Fruit fly (Drosophila melanogaster) whole organism, embryonic: Measurements from ENCODE around the gene SerRS.

Experiments used
- B-H2 ChIP-seq: fragments of 200-800 bp; sonication (Bioruptor generic); optimal IDR thresholded peaks from 2 replicates; lab custom pipeline; 2018; ENCODE audit warnings: missing biosample characterization, mild to moderate bottlenecking, missing genetic modification characterization
- BEAF-32 ChIP-seq: fragments of 200-800 bp; sonication (Bioruptor generic); optimal IDR thresholded peaks from 3 replicates; lab custom pipeline; 2017; ENCODE audit warnings: missing biosample characterization, missing genetic modification characterization, mild to moderate bottlenecking, moderate library complexity, missing genetic modification reagents
- CG10267 ChIP-seq: fragments of 200-800 bp; sonication (Bioruptor generic); optimal IDR thresholded peaks from 2 replicates; lab custom pipeline; 2018; ENCODE audit warnings: missing biosample characterization, mild to moderate bottlenecking, missing genetic modification characterization, moderate library complexity
- CG11247 ChIP-seq: fragments of 200-800 bp; sonication (Bioruptor generic); IDR thresholded peaks from 2 replicates; pipeline ENCODE4 v1.3.6; 2022; ENCODE audit warnings: missing biosample characterization, missing genetic modification characterization
- CG11398 ChIP-seq: fragments of 200-800 bp; sonication (Bioruptor generic); optimal IDR thresholded peaks from 2 replicates; lab custom pipeline; 2016; ENCODE audit warnings: missing biosample characterization, missing genetic modification characterization
- CG11560 ChIP-seq: fragments of 200-800 bp; sonication (Bioruptor generic); IDR thresholded peaks from 3 replicates; pipeline ENCODE4 v1.3.6; 2022; ENCODE audit warnings: missing biosample characterization, missing genetic modification characterization
- CG12071 ChIP-seq: fragments of 200-800 bp; sonication (Bioruptor generic); optimal IDR thresholded peaks from 3 replicates; lab custom pipeline; 2018; ENCODE audit warnings: missing biosample characterization, mild to moderate bottlenecking, missing genetic modification characterization
- CG13296 ChIP-seq: fragments of 200-800 bp; sonication (Bioruptor generic); optimal IDR thresholded peaks from 3 replicates; lab custom pipeline; 2018; ENCODE audit warnings: missing biosample characterization, mild to moderate bottlenecking, missing genetic modification characterization
- CG17186 ChIP-seq: fragments of 200-800 bp; sonication (Bioruptor generic); optimal IDR thresholded peaks from 3 replicates; lab custom pipeline; 2017; ENCODE audit warnings: missing biosample characterization, missing genetic modification reagents, missing genetic modification characterization
- CG2678 ChIP-seq: fragments of 200-800 bp; sonication (Bioruptor generic); optimal IDR thresholded peaks from 3 replicates; lab custom pipeline; 2019; ENCODE audit warnings: missing biosample characterization, mild to moderate bottlenecking, missing genetic modification characterization, moderate library complexity
- CG3065 ChIP-seq: fragments of 200-800 bp; sonication (Bioruptor generic); optimal IDR thresholded peaks from 2 replicates; lab custom pipeline; 2016; ENCODE audit warnings: missing biosample characterization, missing genetic modification characterization
- CG31441 ChIP-seq: fragments of 200-800 bp; sonication (Bioruptor generic); IDR thresholded peaks from 2 replicates; pipeline ENCODE4 v1.3.6; 2022; ENCODE audit warnings: missing biosample characterization, missing genetic modification characterization
- CG32772 ChIP-seq: fragments of 200-800 bp; sonication (Bioruptor generic); IDR thresholded peaks from 2 replicates; pipeline ENCODE4 v1.3.6; 2022; ENCODE audit warnings: missing biosample characterization, missing genetic modification characterization
- CG33557 ChIP-seq: fragments of 200-800 bp; sonication (Bioruptor generic); optimal IDR thresholded peaks from 2 replicates; lab custom pipeline; 2019; ENCODE audit warnings: missing biosample characterization, mild to moderate bottlenecking, missing genetic modification characterization, moderate library complexity
- CG34422 ChIP-seq: fragments of 200-800 bp; sonication (Bioruptor generic); IDR thresholded peaks from 3 replicates; pipeline ENCODE4 v1.3.6; 2022; ENCODE audit warnings: missing biosample characterization, missing genetic modification characterization
- CG4282 ChIP-seq: fragments of 200-800 bp; sonication (Bioruptor generic); optimal IDR thresholded peaks from 2 replicates; lab custom pipeline; 2016; ENCODE audit warnings: missing biosample characterization, missing genetic modification characterization
- CG43689 ChIP-seq: fragments of 200-800 bp; sonication (Bioruptor generic); IDR thresholded peaks from 2 replicates; pipeline ENCODE4 v1.3.6; 2022; ENCODE audit warnings: missing biosample characterization, missing genetic modification characterization
- CG6689 ChIP-seq: fragments of 200-800 bp; sonication (Bioruptor generic); IDR thresholded peaks from 2 replicates; pipeline ENCODE4 v1.3.6; 2022; ENCODE audit warnings: missing biosample characterization, missing genetic modification characterization
- CG8924 ChIP-seq: fragments of 200-800 bp; optimal IDR thresholded peaks from 3 replicates; lab custom pipeline; 2019; ENCODE audit warnings: missing biosample characterization, mild to moderate bottlenecking, missing genetic modification characterization, moderate library complexity
- CrebB ChIP-seq: fragments of 200-800 bp; sonication (Bioruptor generic); optimal IDR thresholded peaks from 3 replicates; lab custom pipeline; 2018; ENCODE audit warnings: missing biosample characterization, mild to moderate bottlenecking, missing genetic modification characterization
- D19B ChIP-seq: fragments of 200-800 bp; sonication (Bioruptor generic); optimal IDR thresholded peaks from 2 replicates; lab custom pipeline; 2017; ENCODE audit warnings: missing biosample characterization, mild to moderate bottlenecking, missing genetic modification characterization
- Dll ChIP-seq: fragments of 200-800 bp; sonication (Bioruptor generic); IDR thresholded peaks from 4 replicates; pipeline ENCODE4 v1.3.6; 2022; ENCODE audit warnings: missing biosample characterization, missing genetic modification characterization; ENCODE audit not compliant: partially characterized antibody
- ERR ChIP-seq: fragments of 200-800 bp; sonication (Bioruptor generic); optimal IDR thresholded peaks from 2 replicates; lab custom pipeline; 2016; ENCODE audit warnings: missing biosample characterization, missing genetic modification characterization
- Elba2 ChIP-seq: fragments of 200-800 bp; sonication (Bioruptor generic); optimal IDR thresholded peaks from 3 replicates; lab custom pipeline; 2016; ENCODE audit warnings: missing biosample characterization, missing genetic modification characterization
- Fer2 ChIP-seq: fragments of 200-800 bp; sonication (Bioruptor generic); optimal IDR thresholded peaks from 2 replicates; lab custom pipeline; 2018; ENCODE audit warnings: missing biosample characterization, mild to moderate bottlenecking, missing genetic modification characterization, moderate library complexity
- Fer3 ChIP-seq: fragments of 200-800 bp; sonication (Bioruptor generic); optimal IDR thresholded peaks from 2 replicates; lab custom pipeline; 2018; ENCODE audit warnings: missing biosample characterization, mild to moderate bottlenecking, missing genetic modification characterization, moderate library complexity
- Gsc ChIP-seq: fragments of 200-800 bp; sonication (Bioruptor generic); IDR thresholded peaks from 2 replicates; pipeline ENCODE4 v1.3.6; 2022; ENCODE audit warnings: missing biosample characterization, missing genetic modification characterization
- Kr ChIP-seq: fragments of 200-800 bp; sonication (Bioruptor generic); optimal IDR thresholded peaks from 2 replicates; lab custom pipeline; 2017; ENCODE audit warnings: missing biosample characterization, mild to moderate bottlenecking, missing genetic modification characterization
- NFAT ChIP-seq: fragments of 200-800 bp; sonication (Bioruptor generic); IDR thresholded peaks from 2 replicates; pipeline ENCODE4 v1.3.6; 2022; ENCODE audit warnings: missing biosample characterization, missing genetic modification characterization
- Opbp ChIP-seq: fragments of 200-800 bp; sonication (Bioruptor generic); IDR thresholded peaks from 3 replicates; pipeline ENCODE4 v1.3.6; 2022; ENCODE audit warnings: missing biosample characterization, missing genetic modification characterization; ENCODE audit not compliant: partially characterized antibody
- Pdp1 ChIP-seq, 2 experiments: fragments of 200-800 bp; sonication (Bioruptor generic); optimal IDR thresholded peaks; 3 replicates each; lab custom pipeline; 2016; ENCODE audit warnings: missing biosample characterization in 2 of 2, missing genetic modification characterization in 2 of 2, mild to moderate bottlenecking in 1 of 2, moderate library complexity in 1 of 2
- Ssrp ChIP-seq: fragments of 200-800 bp; sonication (Bioruptor generic); optimal IDR thresholded peaks from 2 replicates; lab custom pipeline; 2018; ENCODE audit warnings: missing biosample characterization, mild to moderate bottlenecking, missing genetic modification characterization, moderate library complexity
- Vsx1 ChIP-seq: fragments of 200-800 bp; sonication (Bioruptor generic); optimal IDR thresholded peaks from 2 replicates; lab custom pipeline; 2017; ENCODE audit warnings: missing biosample characterization, mild to moderate bottlenecking, missing genetic modification characterization, missing genetic modification reagents
- amos ChIP-seq: fragments of 200-800 bp; sonication (Bioruptor generic); IDR thresholded peaks from 2 replicates; pipeline ENCODE4 v1.3.6; 2022; ENCODE audit warnings: missing biosample characterization, missing genetic modification characterization; ENCODE audit not compliant: partially characterized antibody
- ara ChIP-seq: fragments of 200-800 bp; sonication (Bioruptor generic); IDR thresholded peaks from 2 replicates; pipeline ENCODE4 v1.3.6; 2022; ENCODE audit warnings: missing biosample characterization, missing genetic modification characterization
- ash1 ChIP-seq: fragments of 200-800 bp; sonication (Bioruptor generic); optimal IDR thresholded peaks from 2 replicates; lab custom pipeline; 2018; ENCODE audit warnings: missing biosample characterization, mild to moderate bottlenecking, missing genetic modification characterization
- az2 ChIP-seq: fragments of 200-800 bp; sonication (Bioruptor generic); optimal IDR thresholded peaks from 3 replicates; lab custom pipeline; 2016; ENCODE audit warnings: missing biosample characterization, missing genetic modification characterization
- gsb ChIP-seq: fragments of 200-800 bp; sonication (Bioruptor generic); IDR thresholded peaks from 2 replicates; pipeline ENCODE4 v1.3.6; 2022; ENCODE audit warnings: missing biosample characterization, missing genetic modification characterization
- gsb-n ChIP-seq: fragments of 200-800 bp; sonication (Bioruptor generic); optimal IDR thresholded peaks from 3 replicates; lab custom pipeline; 2018; ENCODE audit warnings: missing biosample characterization, mild to moderate bottlenecking, missing genetic modification characterization
- gt ChIP-seq: fragments of 200-800 bp; sonication (Bioruptor generic); IDR thresholded peaks from 2 replicates; pipeline ENCODE4 v1.3.6; 2022; ENCODE audit warnings: missing biosample characterization, missing genetic modification characterization
- nmo ChIP-seq: fragments of 200-800 bp; sonication (Bioruptor generic); optimal IDR thresholded peaks from 2 replicates; lab custom pipeline; 2018; ENCODE audit warnings: missing biosample characterization, mild to moderate bottlenecking, missing genetic modification characterization, moderate library complexity
- pita ChIP-seq: fragments of 200-800 bp; sonication (Bioruptor generic); optimal IDR thresholded peaks from 2 replicates; lab custom pipeline; 2017; ENCODE audit warnings: missing biosample characterization, mild to moderate bottlenecking, missing genetic modification characterization
- rib ChIP-seq: fragments of 200-800 bp; sonication (Bioruptor generic); IDR thresholded peaks from 2 replicates; pipeline ENCODE4 v1.3.6; 2022; ENCODE audit warnings: missing biosample characterization, missing genetic modification characterization
- run ChIP-seq: fragments of 200-800 bp; sonication (Bioruptor generic); optimal IDR thresholded peaks from 3 replicates; lab custom pipeline; 2018; ENCODE audit warnings: missing biosample characterization, mild to moderate bottlenecking, missing genetic modification characterization
- sens ChIP-seq: fragments of 200-800 bp; sonication (Bioruptor generic); peaks from one replicate; lab custom pipeline; 2016; ENCODE audit warnings: missing biosample characterization, missing genetic modification characterization
- sens-2 ChIP-seq: fragments of 200-800 bp; sonication (Bioruptor generic); IDR thresholded peaks from 2 replicates; pipeline ENCODE4 v1.3.6; 2022; ENCODE audit warnings: missing biosample characterization, missing genetic modification characterization
- slp2 ChIP-seq: fragments of 200-800 bp; sonication (Bioruptor generic); optimal IDR thresholded peaks from 2 replicates; lab custom pipeline; 2016; ENCODE audit warnings: missing biosample characterization, missing genetic modification characterization
- vfl ChIP-seq: fragments of 200-800 bp; sonication (Bioruptor generic); optimal IDR thresholded peaks from 2 replicates; lab custom pipeline; 2016; ENCODE audit warnings: missing biosample characterization, missing genetic modification characterization
- wor ChIP-seq: fragments of 200-800 bp; sonication (Bioruptor generic); IDR thresholded peaks from 2 replicates; pipeline ENCODE4 v1.3.6; 2022; ENCODE audit warnings: missing biosample characterization, missing genetic modification characterization
- zen ChIP-seq: fragments of 200-800 bp; sonication (Bioruptor generic); optimal IDR thresholded peaks from 3 replicates; lab custom pipeline; 2018; ENCODE audit warnings: missing biosample characterization, mild to moderate bottlenecking, missing genetic modification characterization, moderate library complexity
- zfh2 ChIP-seq: fragments of 200-800 bp; sonication (Bioruptor generic); optimal IDR thresholded peaks from 2 replicates; lab custom pipeline; 2016; ENCODE audit warnings: missing biosample characterization, missing genetic modification characterization

The SerRS gene

DNA sequence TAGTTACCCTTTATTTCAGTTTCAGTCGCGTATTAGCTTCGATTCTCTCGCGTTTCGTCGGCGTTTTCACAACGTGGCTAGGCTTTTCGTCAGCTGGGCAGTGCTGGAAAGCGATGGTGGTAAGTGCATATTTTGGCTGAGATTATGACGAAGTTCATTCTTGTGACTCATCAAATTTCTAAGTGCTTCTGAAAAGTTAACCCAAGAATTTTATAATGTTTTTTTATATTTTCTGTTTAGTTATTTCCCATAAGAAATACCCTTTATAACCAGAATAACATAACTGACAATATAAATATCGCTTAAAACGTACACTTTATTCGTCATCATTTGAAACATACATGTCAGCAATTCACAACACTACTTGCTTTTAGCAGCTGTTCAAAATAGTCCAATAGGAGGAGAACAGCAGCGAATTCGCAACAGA is at the start of gene SerRS, which contains the start of gene CG17260 (continued):
- TF ChIP-seq CG2678 (tag; lab: Kevin White, UChicago) = peak; percentile 94
- peak; percentile 70 for TF ChIP-seq run
- peak; percentile 43 for TF ChIP-seq CG12071 (GFP tag; lab: Kevin White, UChicago)
- peak; percentile 45; the same call in 1 of the 2 replicates for TF ChIP-seq sens-2
- peak; percentile 99 for TF ChIP-seq Elba2 (GFP tag; lab: Kevin White, UChicago)
- TF ChIP-seq CG13296 (GFP tag; lab: Kevin White, UChicago) = peak; percentile 90
- TF ChIP-seq CG11247 (GFP tag; lab: Robert Waterston, UW) = peak; percentile 88
- peak; percentile 8 for TF ChIP-seq ash1 (GFP tag; lab: Kevin White, UChicago)
- TF ChIP-seq Fer2 = peak; percentile 90
- TF ChIP-seq pita (GFP tag; lab: Kevin White, UChicago) = no peak
- no peak for TF ChIP-seq Vsx1
- TF ChIP-seq CG10267 = peak; percentile 97
- peak; percentile 77 for TF ChIP-seq CG43689 (GFP tag; lab: Robert Waterston, UW)
- peak; percentile 92 for TF ChIP-seq az2 (GFP tag; lab: Kevin White, UChicago)
- peak; percentile 77 for TF ChIP-seq CG33557 (GFP tag; lab: Kevin White, UChicago)
- TF ChIP-seq rib (GFP tag; lab: Robert Waterston, UW) = peak; percentile 88
- peak; percentile 72 for TF ChIP-seq CrebB
- peak; percentile 91 to 95 for TF ChIP-seq Pdp1 (GFP tag; optimal IDR thresholded peaks at IDR 0.05; lab: Kevin White, UChicago)
- TF ChIP-seq CG11560 = peak; percentile 86
- TF ChIP-seq zfh2 = peak; percentile 97
- peak; percentile 22; the same call in 1 of the 2 replicates for TF ChIP-seq amos (GFP tag; lab: Robert Waterston, UW)
- TF ChIP-seq CG4282 (GFP tag; lab: Kevin White, UChicago) = peak; percentile 54
- TF ChIP-seq Opbp = no peak
- peak; percentile 94 for TF ChIP-seq CG6689 (GFP tag; lab: Robert Waterston, UW)
- TF ChIP-seq gsb (GFP tag; lab: Robert Waterston, UW) = peak; percentile 73
- peak; percentile 75; the same call in 1 of the 2 replicates for TF ChIP-seq gt (GFP tag; lab: Robert Waterston, UW)
- peak; percentile 96 for TF ChIP-seq nmo (GFP tag; lab: Kevin White, UChicago)
- TF ChIP-seq CG31441 (GFP tag; lab: Robert Waterston, UW) = no peak
- TF ChIP-seq ara (GFP tag; lab: Robert Waterston, UW) = peak; percentile 86
- TF ChIP-seq D19B (GFP tag; lab: Kevin White, UChicago) = peak; percentile 80
- peak; percentile 92 for TF ChIP-seq Ssrp (tag; lab: Kevin White, UChicago)
- peak; percentile 95 for TF ChIP-seq CG34422
- TF ChIP-seq vfl (GFP tag; lab: Kevin White, UChicago) = peak; percentile 92
- TF ChIP-seq Kr (GFP tag; lab: Kevin White, UChicago) = no peak
- peak; percentile 74 for TF ChIP-seq CG17186 (GFP tag; lab: Kevin White, UChicago)
- peak; percentile 69 for TF ChIP-seq Dll
- TF ChIP-seq wor (GFP tag; lab: Robert Waterston, UW) = peak; percentile 88
- TF ChIP-seq CG8924 (tag; lab: Kevin White, UChicago) = peak; percentile 90
- peak; percentile 96 for TF ChIP-seq CG32772 (GFP tag; lab: Robert Waterston, UW)
- peak; percentile 83 for TF ChIP-seq CG3065 (GFP tag; lab: Kevin White, UChicago)
- peak; percentile 82 for TF ChIP-seq CG11398 (GFP tag; lab: Kevin White, UChicago)
- TF ChIP-seq gsb-n (tag; lab: Kevin White, UChicago) = no peak
- peak; percentile 70 for TF ChIP-seq BEAF-32 (GFP tag; lab: Kevin White, UChicago)
- TF ChIP-seq B-H2 (GFP tag; lab: Kevin White, UChicago) = peak; percentile 85
- peak; percentile 86 for TF ChIP-seq Gsc (GFP tag; lab: Robert Waterston, UW)
- peak; percentile 89 for TF ChIP-seq zen (tag; lab: Kevin White, UChicago)
- TF ChIP-seq Fer3 (tag; lab: Kevin White, UChicago) = peak; percentile 95
- peak; percentile 91 for TF ChIP-seq slp2
- peak; percentile 98 for TF ChIP-seq sens (GFP tag; lab: Kevin White, UChicago)
- TF ChIP-seq NFAT (GFP tag; lab: Robert Waterston, UW) = peak; percentile 84
- peak; percentile 84 for TF ChIP-seq ERR (GFP tag; lab: Kevin White, UChicago)
